Worm (Caenorhabditis elegans) whole organism, L3 larva: Measurements from ENCODE around the gene nhr-100.
A peak's percentile ranks its signal among the peaks of the same experiment; 100 is the strongest.

ENCODE experiments used
- R02D3.7 ChIP-seq: fragments of 150-350 bp; optimal IDR thresholded peaks from 2 replicates; lab custom pipeline; 2014; ENCODE audit warnings: missing biosample characterization, missing genetic modification characterization
- ZK546.5 ChIP-seq: sonication (generic microtip); optimal IDR thresholded peaks from 2 replicates; lab custom pipeline; 2017; ENCODE audit warnings: missing biosample characterization, missing genetic modification characterization
- aly-2 ChIP-seq: fragments of 150-350 bp; optimal IDR thresholded peaks from 2 replicates; lab custom pipeline; 2014; ENCODE audit warnings: missing biosample characterization, missing genetic modification characterization
- ama-1 ChIP-seq: fragments of 150-350 bp; optimal IDR thresholded peaks from 2 replicates; lab custom pipeline; 2018
- ceh-28 ChIP-seq: fragments of 150-350 bp; optimal IDR thresholded peaks from 2 replicates; lab custom pipeline; 2014; ENCODE audit warnings: missing biosample characterization, missing genetic modification reagents, missing genetic modification characterization
- egl-27 ChIP-seq: sonication (generic microtip); optimal IDR thresholded peaks from 4 replicates; lab custom pipeline; 2017; ENCODE audit warnings: missing biosample characterization, missing genetic modification reagents, missing genetic modification characterization
- egl-5 ChIP-seq: fragments of 150-350 bp; optimal IDR thresholded peaks from 2 replicates; lab custom pipeline; 2017; ENCODE audit warnings: missing biosample characterization, missing genetic modification reagents, missing genetic modification characterization, inconsistent platforms
- elt-1 ChIP-seq: fragments of 150-350 bp; optimal IDR thresholded peaks from 2 replicates; lab custom pipeline; 2014; ENCODE audit warnings: missing biosample characterization, missing genetic modification characterization
- elt-2 ChIP-seq: sonication (generic microtip); optimal IDR thresholded peaks from 2 replicates; lab custom pipeline; 2016; ENCODE audit warnings: missing genetic modification reagents, mild to moderate bottlenecking, missing genetic modification characterization, missing compliant biosample characterization
- elt-3 ChIP-seq, 3 experiments: fragments of 150-350 bp in 1 of 3; sonication (generic microtip) in 2 of 3; optimal IDR thresholded peaks; 2 replicates in 2 of 3; 4 replicates in 1 of 3; lab custom pipeline; 2014 to 2017; ENCODE audit warnings: missing biosample characterization in 3 of 3, missing genetic modification characterization in 3 of 3
- fkh-10 ChIP-seq: sonication (generic microtip); optimal IDR thresholded peaks from 2 replicates; lab custom pipeline; 2017; ENCODE audit warnings: missing biosample characterization, missing genetic modification reagents, missing genetic modification characterization
- fkh-2 ChIP-seq: fragments of 150-350 bp; optimal IDR thresholded peaks from 2 replicates; lab custom pipeline; 2014; ENCODE audit warnings: missing biosample characterization, missing genetic modification reagents, missing genetic modification characterization
- hmg-11 ChIP-seq: sonication (generic microtip); optimal IDR thresholded peaks from 2 replicates; lab custom pipeline; 2016; ENCODE audit warnings: missing genetic modification characterization, missing compliant biosample characterization
- jun-1 ChIP-seq: fragments of 150-350 bp; optimal IDR thresholded peaks from 2 replicates; lab custom pipeline; 2014; ENCODE audit warnings: missing biosample characterization, missing genetic modification reagents, missing genetic modification characterization
- lin-15B ChIP-seq: fragments of 150-350 bp; optimal IDR thresholded peaks from 2 replicates; lab custom pipeline; 2014; ENCODE audit warnings: missing biosample characterization, missing genetic modification characterization
- lin-39 ChIP-seq: fragments of 150-350 bp; optimal IDR thresholded peaks from 2 replicates; lab custom pipeline; 2018; ENCODE audit warnings: missing biosample characterization, missing genetic modification reagents, missing genetic modification characterization
- lsy-12 ChIP-seq: sonication (generic microtip); optimal IDR thresholded peaks from 2 replicates; lab custom pipeline; 2016; ENCODE audit warnings: mild to moderate bottlenecking, missing genetic modification characterization, missing compliant biosample characterization
- nfya-1 ChIP-seq: sonication (generic microtip); optimal IDR thresholded peaks from 2 replicates; lab custom pipeline; 2017; ENCODE audit warnings: missing genetic modification characterization, mild to moderate bottlenecking, missing compliant biosample characterization, antibody characterized with exemption, moderate library complexity; ENCODE audit not compliant: insufficient read depth
- nhr-11 ChIP-seq: fragments of 150-350 bp; optimal IDR thresholded peaks from 2 replicates; lab custom pipeline; 2014; ENCODE audit warnings: missing biosample characterization, missing genetic modification characterization
- nhr-12 ChIP-seq: fragments of 150-350 bp; optimal IDR thresholded peaks from 2 replicates; lab custom pipeline; 2014; ENCODE audit warnings: missing biosample characterization, missing genetic modification characterization
- nhr-23 ChIP-seq: fragments of 150-350 bp; optimal IDR thresholded peaks from 2 replicates; lab custom pipeline; 2014; ENCODE audit warnings: missing biosample characterization, missing genetic modification reagents, missing genetic modification characterization
- nhr-237 ChIP-seq: fragments of 150-350 bp; optimal IDR thresholded peaks from 2 replicates; lab custom pipeline; 2014; ENCODE audit warnings: missing biosample characterization, missing genetic modification characterization
- nhr-25 ChIP-seq: sonication (generic microtip); optimal IDR thresholded peaks from 2 replicates; lab custom pipeline; 2017; ENCODE audit warnings: missing biosample characterization, missing genetic modification characterization
- nhr-28 ChIP-seq: fragments of 150-350 bp; optimal IDR thresholded peaks from 2 replicates; lab custom pipeline; 2014; ENCODE audit warnings: missing biosample characterization, missing genetic modification characterization
- nhr-43 ChIP-seq: sonication (generic microtip); optimal IDR thresholded peaks from 2 replicates; lab custom pipeline; 2016; ENCODE audit warnings: mild to moderate bottlenecking, missing genetic modification characterization, missing compliant biosample characterization; ENCODE audit not compliant: poor library complexity, severe bottlenecking
- nhr-67 ChIP-seq: fragments of 150-350 bp; optimal IDR thresholded peaks from 2 replicates; lab custom pipeline; 2014; ENCODE audit warnings: missing biosample characterization, missing genetic modification characterization
- nhr-76 ChIP-seq: fragments of 150-350 bp; sonication (generic microtip); optimal IDR thresholded peaks from 5 replicates; lab custom pipeline; 2014; ENCODE audit warnings: missing biosample characterization, missing genetic modification characterization
- nhr-77 ChIP-seq: fragments of 150-350 bp; optimal IDR thresholded peaks from 2 replicates; lab custom pipeline; 2014; ENCODE audit warnings: missing biosample characterization, missing genetic modification characterization
- pha-4 ChIP-seq: fragments of 150-350 bp; optimal IDR thresholded peaks from 2 replicates; lab custom pipeline; 2014; ENCODE audit warnings: missing biosample characterization, missing genetic modification reagents, missing genetic modification characterization
- pqm-1 ChIP-seq: fragments of 150-350 bp; optimal IDR thresholded peaks from 2 replicates; lab custom pipeline; 2017; ENCODE audit warnings: missing biosample characterization, missing genetic modification characterization, inconsistent platforms
- sea-2 ChIP-seq: fragments of 150-350 bp; sonication (generic microtip); optimal IDR thresholded peaks from 4 replicates; lab custom pipeline; 2014; ENCODE audit warnings: missing biosample characterization, missing genetic modification reagents, missing genetic modification characterization
- skn-1 ChIP-seq: fragments of 150-350 bp; optimal IDR thresholded peaks from 2 replicates; lab custom pipeline; 2014; ENCODE audit warnings: missing biosample characterization, missing genetic modification characterization
- snpc-4 ChIP-seq: fragments of 150-350 bp; optimal IDR thresholded peaks from 2 replicates; lab custom pipeline; 2014; ENCODE audit warnings: missing biosample characterization, missing genetic modification characterization
- tbx-2 ChIP-seq: sonication (generic microtip); optimal IDR thresholded peaks from 2 replicates; lab custom pipeline; 2016; ENCODE audit warnings: mild to moderate bottlenecking, missing genetic modification characterization, missing compliant biosample characterization
- ztf-11 ChIP-seq: fragments of 150-350 bp; optimal IDR thresholded peaks from 2 replicates; lab custom pipeline; 2014; ENCODE audit warnings: missing biosample characterization, missing genetic modification characterization

Gene nhr-100

DNA sequence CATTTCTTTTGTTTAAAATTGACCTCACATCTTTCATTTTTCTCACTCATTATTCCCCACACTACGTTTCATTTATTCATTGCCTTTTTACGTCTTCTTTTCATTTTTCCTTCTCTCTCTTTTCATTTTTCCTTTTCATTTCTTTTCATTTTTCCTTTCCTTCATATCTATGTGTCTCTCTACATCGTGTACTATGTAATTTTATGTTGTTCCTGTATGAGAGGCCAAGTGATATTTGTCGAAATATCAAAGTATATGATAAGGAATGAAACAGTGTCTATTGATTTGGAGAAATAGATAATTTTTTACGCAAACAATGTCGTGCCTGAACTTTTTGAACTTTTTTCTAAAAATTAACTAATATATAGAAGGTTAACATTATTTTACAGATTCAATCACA lies 12.0 kb upstream of the nhr-100 start:
- peak; percentile 76 for TF ChIP-seq elt-2 (tag; lab: Kevin White, UChicago)
- TF ChIP-seq lin-15B (tag; lab: Kevin White, UChicago), result no peak
- peak; percentile 23 for TF ChIP-seq snpc-4 (tag; lab: Kevin White, UChicago)
- TF ChIP-seq nhr-25 (tag; lab: Kevin White, UChicago), result peak; percentile 36
- peak; percentile 49 for TF ChIP-seq nhr-23
- TF ChIP-seq fkh-10 (GFP tag; lab: Kevin White, UChicago), result no peak
- peak; percentile 59 for TF ChIP-seq pha-4 (tag; lab: Kevin White, UChicago)
- TF ChIP-seq tbx-2 (tag; lab: Kevin White, UChicago), result no peak
- no peak for TF ChIP-seq fkh-2 (tag; lab: Kevin White, UChicago)
- no peak for TF ChIP-seq egl-27 (tag; lab: Kevin White, UChicago)
- peak; percentile 72 for TF ChIP-seq pqm-1 (tag; lab: Kevin White, UChicago)
- peak; percentile 59 for TF ChIP-seq ceh-28 (tag; lab: Kevin White, UChicago)
- TF ChIP-seq skn-1 (tag; lab: Kevin White, UChicago), result peak; percentile 97

DNA sequence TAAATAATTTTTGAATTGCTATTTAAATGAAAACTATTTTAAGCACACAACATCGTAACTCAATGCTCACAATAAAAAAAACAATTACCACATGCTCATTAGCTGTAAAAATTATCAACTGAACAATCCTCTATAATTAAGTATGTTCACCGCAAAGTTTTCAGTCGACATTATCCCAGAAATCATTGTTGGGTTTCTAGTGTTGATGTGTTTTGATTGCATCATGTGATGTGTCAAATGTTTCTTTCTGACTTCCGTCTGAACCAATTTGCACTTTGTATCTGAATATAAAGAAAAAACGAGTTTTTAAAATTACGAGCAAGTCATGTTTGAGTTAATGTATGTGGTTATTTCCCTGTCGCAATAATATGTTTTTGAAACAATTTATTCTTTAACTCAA lies 10.6 kb upstream of the nhr-100 start:
- TF ChIP-seq ceh-28 (tag; lab: Kevin White, UChicago) (no peak), skn-1 (tag; lab: Kevin White, UChicago) (peak; percentile 15)

DNA sequence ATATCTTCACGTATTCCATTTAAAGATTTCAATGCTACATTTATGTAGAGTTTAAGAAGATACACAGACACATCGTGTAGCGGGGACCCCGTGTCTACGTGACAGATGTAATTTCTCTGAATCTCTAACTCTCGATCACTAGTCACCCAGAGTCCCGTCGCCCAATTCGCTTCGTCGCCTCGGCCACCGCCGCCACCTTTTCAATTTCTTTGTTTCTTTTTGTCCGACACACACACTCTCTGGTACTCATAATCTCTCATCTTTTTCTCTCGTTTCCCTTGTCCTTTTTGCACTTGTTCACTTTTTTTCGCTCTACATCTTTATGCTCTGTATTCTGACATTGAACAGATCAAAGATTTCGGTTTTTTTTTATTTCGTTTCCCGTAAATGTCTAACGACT lies 10.1 kb upstream of the nhr-100 start:
- TF ChIP-seq skn-1 (tag; lab: Kevin White, UChicago) (peak; percentile 99), nhr-43 (tag; lab: Kevin White, UChicago) (peak; percentile 57), ama-1 (lab: Kevin White, UChicago) (peak; percentile 86), jun-1 (tag; lab: Kevin White, UChicago) (peak; percentile 76), nhr-11 (tag; lab: Kevin White, UChicago) (peak; percentile 5), nhr-67 (no peak), R02D3.7 (tag; lab: Kevin White, UChicago) (peak; percentile 4), pqm-1 (tag; lab: Kevin White, UChicago) (peak; percentile 80), lin-15B (tag; lab: Kevin White, UChicago) (peak; percentile 54), egl-5 (peak; percentile 68), nhr-25 (tag; lab: Kevin White, UChicago) (peak; percentile 77), fkh-10 (GFP tag; lab: Kevin White, UChicago) (no peak), hmg-11 (peak; percentile 68), pha-4 (tag; lab: Kevin White, UChicago) (peak; percentile 90), nfya-1 (tag; lab: Kevin White, UChicago) (peak; percentile 79), lin-39 (tag; lab: Kevin White, UChicago) (peak; percentile 53), ZK546.5 (tag; lab: Kevin White, UChicago) (no peak), ztf-11 (tag; lab: Kevin White, UChicago) (no peak), tbx-2 (tag; lab: Kevin White, UChicago) (peak; percentile 37), snpc-4 (tag; lab: Kevin White, UChicago) (peak; percentile 32), elt-1 (tag; lab: Kevin White, UChicago) (peak; percentile 23), nhr-237 (tag; lab: Kevin White, UChicago) (no peak), nhr-76 (tag; lab: Kevin White, UChicago) (no peak), nhr-23 (peak; percentile 82), elt-2 (tag; lab: Kevin White, UChicago) (peak; percentile 77), ceh-28 (tag; lab: Kevin White, UChicago) (peak; percentile 52)

DNA sequence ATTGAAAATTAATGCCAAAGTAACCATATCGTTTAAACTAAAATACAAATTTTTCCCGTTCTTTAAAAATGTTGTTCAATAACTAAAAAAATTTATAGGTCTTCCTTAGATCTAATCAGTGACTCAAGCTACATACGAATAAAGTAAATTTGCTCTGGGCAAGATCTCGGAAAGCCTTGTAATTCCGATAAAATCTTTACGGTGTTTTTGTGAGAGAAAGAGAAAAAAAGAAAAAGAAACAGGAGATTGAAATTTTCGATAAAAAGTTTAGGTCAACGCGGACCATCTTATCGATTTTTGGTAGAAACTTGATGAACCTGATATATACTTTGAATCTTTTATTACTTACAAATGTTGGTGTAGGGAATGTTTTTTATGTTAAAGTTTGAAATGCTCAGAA lies 5.3 kb upstream of the nhr-100 start:
- TF ChIP-seq egl-5 (no peak), nhr-77 (tag; lab: Kevin White, UChicago) (no peak), nhr-12 (tag; lab: Kevin White, UChicago) (no peak), fkh-10 (GFP tag; lab: Kevin White, UChicago) (no peak), pha-4 (tag; lab: Kevin White, UChicago) (no peak), sea-2 (GFP tag; lab: Kevin White, UChicago) (no peak), lsy-12 (tag; lab: Kevin White, UChicago) (no peak), skn-1 (tag; lab: Kevin White, UChicago) (no peak), elt-1 (tag; lab: Kevin White, UChicago) (peak; percentile 92), elt-3 (tag; optimal IDR thresholded peaks at IDR 0.05; lab: Kevin White, UChicago) (no peak), aly-2 (tag; lab: Kevin White, UChicago) (no peak), ceh-28 (tag; lab: Kevin White, UChicago) (peak; percentile 26), tbx-2 (tag; lab: Kevin White, UChicago) (no peak), nhr-23 (peak; percentile 75), nhr-28 (tag; lab: Kevin White, UChicago) (no peak)
